Worm (Caenorhabditis elegans): ENCODE data around the gene F40C5.1.

ce11 chrV:3543344-3543743 lies 29.2 kb upstream of the F40C5.1 start, which contains the start of gene nhr-222:
- TF ChIP-seq unc-39 (tag; optimal IDR thresholded peaks at IDR 0.05): no peak
- no peak for TF ChIP-seq nhr-12 (tag; optimal IDR thresholded peaks at IDR 0.05)
- TF ChIP-seq snpc-4 (tag; optimal IDR thresholded peaks at IDR 0.05): no peak
- no peak for TF ChIP-seq lin-13 (GFP tag; optimal IDR thresholded peaks at IDR 0.05)
- no peak for TF ChIP-seq mdl-1 (tag; optimal IDR thresholded peaks at IDR 0.05)
- no peak for TF ChIP-seq ztf-11 (tag; optimal IDR thresholded peaks at IDR 0.05)
- no peak for TF ChIP-seq fos-1 (tag; optimal IDR thresholded peaks at IDR 0.05)
- TF ChIP-seq mab-5 (tag; optimal IDR thresholded peaks at IDR 0.05): no peak
- no peak for TF ChIP-seq crh-2 (tag; optimal IDR thresholded peaks at IDR 0.05)
- no peak for TF ChIP-seq R02D3.7 (tag; optimal IDR thresholded peaks at IDR 0.05)

Measured in whole organism, L2 larva.